Worm (Caenorhabditis elegans): ENCODE results near the gene dlhd-1.

ce11 chrII:1149390-1149789 is 22.5 kb downstream of the dlhd-1 start:
- TF ChIP-seq lin-13 (GFP tag; optimal IDR thresholded peaks at IDR 0.05) (no peak), ama-1 (optimal IDR thresholded peaks at IDR 0.05) (no peak), mdl-1 (tag; optimal IDR thresholded peaks at IDR 0.05) (no peak), mab-5 (tag; optimal IDR thresholded peaks at IDR 0.05) (no peak)

Data from whole organism, L2 larva.